Fruit fly (Drosophila melanogaster) Kc167 (cell line): Measurements from ENCODE around the gene hyd.

ENCODE experiments used
- psq ChIP-seq: fragments of >200 bp; optimal IDR thresholded peaks from 2 replicates; lab custom pipeline; 2017; ENCODE audit warnings: missing external identifiers
- ttk ChIP-seq: sonication (Bioruptor generic); optimal IDR thresholded peaks from 2 replicates; lab custom pipeline; 2017; ENCODE audit warnings: missing external identifiers

DNA sequence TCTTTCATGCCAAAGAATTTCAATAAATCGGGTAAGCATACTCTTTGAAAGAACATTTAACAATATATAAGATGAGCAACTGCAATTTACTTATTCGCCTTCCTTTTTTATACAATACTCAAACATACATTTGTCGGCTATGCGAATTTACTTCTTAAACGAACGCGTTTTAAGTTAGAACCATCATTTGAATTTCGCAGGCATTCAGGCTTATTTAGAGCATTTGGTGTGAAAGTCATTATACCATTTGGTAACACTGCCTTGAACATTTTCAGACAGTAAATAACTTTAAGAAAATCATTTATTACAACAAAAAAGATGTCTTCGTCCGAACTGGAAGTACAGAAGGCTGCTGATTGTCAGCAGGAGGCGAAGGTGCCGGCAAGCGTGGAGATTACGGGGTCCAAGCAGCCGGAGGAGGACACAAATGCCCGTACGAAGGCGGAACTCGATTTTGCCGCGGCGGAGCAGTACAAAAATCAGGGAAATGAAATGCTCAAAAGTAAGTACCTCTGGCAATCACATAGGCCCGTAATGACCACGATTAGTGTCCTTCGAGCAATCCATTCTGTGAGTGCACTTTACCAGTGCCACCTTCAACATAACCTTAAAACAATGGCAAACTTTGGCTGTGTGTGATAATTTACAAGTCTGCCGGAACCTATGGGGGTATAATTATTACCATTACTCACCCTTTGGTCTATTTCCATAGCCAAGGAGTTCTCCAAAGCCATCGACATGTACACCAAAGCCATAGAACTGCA is 22.7 kb upstream of the hyd start:
- no peak for TF ChIP-seq psq (lab: Kevin White, UChicago)
- TF ChIP-seq ttk (lab: Kevin White, UChicago): no peak
